Worm (Caenorhabditis elegans) whole organism, early embryonic: ENCODE measurements around the gene srsx-10.

Source experiments
- B0310.2 ChIP-seq: sonication (generic microtip); optimal IDR thresholded peaks from 2 replicates; lab custom pipeline; 2016; ENCODE audit warnings: mild to moderate bottlenecking, missing genetic modification characterization, missing compliant biosample characterization
- F13C5.2 ChIP-seq: sonication (generic microtip); optimal IDR thresholded peaks from 2 replicates; lab custom pipeline; 2017; ENCODE audit warnings: mild to moderate bottlenecking, missing genetic modification characterization, inconsistent platforms, missing compliant biosample characterization
- aly-1 ChIP-seq: sonication (generic microtip); optimal IDR thresholded peaks from 2 replicates; lab custom pipeline; 2016; ENCODE audit warnings: missing genetic modification characterization, missing compliant biosample characterization
- ama-1 ChIP-seq: fragments of 150-350 bp; optimal IDR thresholded peaks from 2 replicates; lab custom pipeline; 2014
- ceh-13 ChIP-seq: fragments of 200-800 bp; sonication (Bioruptor generic); optimal IDR thresholded peaks from 2 replicates; lab custom pipeline; 2018; ENCODE audit warnings: mild to moderate bottlenecking, missing genetic modification characterization, missing compliant biosample characterization
- ceh-36 ChIP-seq: sonication (generic microtip); optimal IDR thresholded peaks from 2 replicates; lab custom pipeline; 2016; ENCODE audit warnings: missing genetic modification characterization, inconsistent platforms, missing compliant biosample characterization
- ets-7 ChIP-seq: sonication (generic microtip); optimal IDR thresholded peaks from 2 replicates; lab custom pipeline; 2016; ENCODE audit warnings: missing genotype, missing genetic modification characterization, missing compliant biosample characterization
- flt-1 ChIP-seq: fragments of 200-800 bp; sonication (Bioruptor generic); IDR thresholded peaks from 2 replicates; pipeline ENCODE4 v1.3.6; 2022; ENCODE audit warnings: missing genetic modification characterization, missing compliant biosample characterization
- hmbx-1 ChIP-seq: sonication (generic microtip); optimal IDR thresholded peaks from 2 replicates; lab custom pipeline; 2016; ENCODE audit warnings: mild to moderate bottlenecking, missing genetic modification characterization, missing compliant biosample characterization
- hmg-4 ChIP-seq: fragments of 200-800 bp; sonication (Bioruptor generic); optimal IDR thresholded peaks from 2 replicates; lab custom pipeline; 2018; ENCODE audit warnings: mild to moderate bottlenecking, missing genetic modification characterization, missing compliant biosample characterization
- hnd-1 ChIP-seq: sonication (generic microtip); optimal IDR thresholded peaks from 2 replicates; lab custom pipeline; 2016; ENCODE audit warnings: missing genetic modification characterization, missing compliant biosample characterization
- pes-1 ChIP-seq: fragments of 200-800 bp; sonication (Bioruptor generic); IDR thresholded peaks from 2 replicates; pipeline ENCODE4 v1.3.6; 2022; ENCODE audit warnings: missing genetic modification reagents, missing genetic modification characterization, missing compliant biosample characterization
- scrt-1 ChIP-seq: fragments of 200-800 bp; sonication (Bioruptor generic); IDR thresholded peaks from 2 replicates; pipeline ENCODE4 v1.3.6; 2022; ENCODE audit warnings: missing genetic modification characterization, missing compliant biosample characterization
- sea-1 ChIP-seq: fragments of 200-800 bp; sonication (Bioruptor generic); conservative IDR thresholded peaks from 2 replicates; pipeline ENCODE4 v1.3.6; 2022; ENCODE audit warnings: missing genetic modification characterization, missing compliant biosample characterization
- tbx-11 ChIP-seq: fragments of 200-800 bp; sonication (Bioruptor generic); IDR thresholded peaks from 2 replicates; pipeline ENCODE4 v1.3.6; 2022; ENCODE audit warnings: missing genetic modification characterization, missing compliant biosample characterization
- tbx-37 ChIP-seq: fragments of 200-800 bp; sonication (Bioruptor generic); conservative IDR thresholded peaks from 2 replicates; pipeline ENCODE4 v1.3.6; 2022; ENCODE audit warnings: missing genetic modification reagents, missing genetic modification characterization, missing compliant biosample characterization
- tra-4 ChIP-seq: sonication (generic microtip); optimal IDR thresholded peaks from 2 replicates; lab custom pipeline; 2017; ENCODE audit warnings: missing genetic modification characterization, missing compliant biosample characterization

The srsx-10 gene

ce11 chrV:4995155-4995554 is 20.6 kb upstream of the srsx-10 start, which contains the start of gene ncx-9:
ncx-9 (minus strand) TSS chrV:4995255.
- TF ChIP-seq tbx-37 (GFP tag; lab: Robert Waterston, UW) (no peak), ama-1 (no peak), aly-1 (no peak), sea-1 (GFP tag; lab: Robert Waterston, UW) (no peak), B0310.2 (tag; lab: Kevin White, UChicago) (no peak), flt-1 (GFP tag; lab: Robert Waterston, UW) (no peak), ceh-36 (no peak), hmbx-1 (tag; lab: Kevin White, UChicago) (no peak), tbx-11 (GFP tag; lab: Robert Waterston, UW) (no peak), tra-4 (tag; lab: Kevin White, UChicago) (no peak), ets-7 (no peak), hnd-1 (tag; lab: Kevin White, UChicago) (no peak)

- no peak for TF ChIP-seq tbx-37 (GFP tag; lab: Robert Waterston, UW)
These were observed 12.5 kb upstream of the srsx-10 start, which contains the start of gene ncx-8 for ce11 chrV:4987097-4987496. ncx-8 (minus strand) TSS chrV:4987197.

DNA sequence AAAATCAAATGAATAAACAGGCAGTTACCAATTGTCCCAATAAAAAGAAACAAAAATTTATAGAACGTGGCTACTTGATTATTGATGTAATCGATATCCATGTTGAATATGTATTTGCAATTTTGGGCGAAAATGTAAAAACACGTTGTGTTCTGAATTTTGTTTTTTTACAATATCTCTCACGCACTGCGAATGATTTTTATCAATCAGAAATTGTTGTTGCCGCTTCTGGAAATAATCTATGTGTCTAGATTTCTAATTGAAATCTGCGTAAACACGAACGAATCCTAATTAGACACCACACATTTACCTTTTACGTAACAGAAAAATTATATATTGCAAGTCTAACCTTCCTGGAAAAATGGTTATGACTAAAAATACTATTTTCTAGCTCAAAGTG is 8.5 kb upstream of the srsx-10 start, which contains the start of gene srsx-13:
Gene srsx-13, minus strand, starts transcription at position 101 of the 400 bp plus-strand sequence.
- TF ChIP-seq tra-4 (tag; lab: Kevin White, UChicago) (no peak), tbx-37 (GFP tag; lab: Robert Waterston, UW) (no peak), B0310.2 (tag; lab: Kevin White, UChicago) (no peak), ama-1 (no peak), tbx-11 (GFP tag; lab: Robert Waterston, UW) (no peak), F13C5.2 (tag; lab: Kevin White, UChicago) (no peak), ets-7 (no peak), flt-1 (GFP tag; lab: Robert Waterston, UW) (no peak), ceh-36 (no peak), ceh-13 (GFP tag; lab: Kevin White, UChicago) (no peak), hmg-4 (GFP tag; lab: Kevin White, UChicago) (no peak), sea-1 (GFP tag; lab: Robert Waterston, UW) (no peak), aly-1 (no peak), hnd-1 (tag; lab: Kevin White, UChicago) (no peak), hmbx-1 (tag; lab: Kevin White, UChicago) (no peak), pes-1 (no peak), scrt-1 (GFP tag; lab: Robert Waterston, UW) (no peak)

DNA sequence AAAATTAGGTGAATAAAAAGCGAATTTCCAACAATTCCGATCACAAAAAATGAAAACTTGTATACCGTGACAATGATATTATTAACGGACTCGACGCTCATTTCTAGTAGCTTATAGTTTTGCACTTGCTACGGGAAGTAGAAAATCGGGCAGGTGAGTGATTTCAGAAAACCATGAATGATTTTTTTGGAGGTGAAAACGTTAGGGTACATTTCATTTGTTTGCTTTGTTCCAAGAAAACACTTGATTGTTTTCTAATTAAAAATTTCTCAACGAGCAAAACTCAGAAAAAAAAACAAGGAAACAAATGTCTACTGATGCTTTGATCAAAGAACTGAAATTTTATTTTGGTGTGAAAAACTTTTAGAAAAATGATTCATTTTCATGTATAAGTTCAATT is 6.3 kb upstream of the srsx-10 start, which contains the start of gene srsx-12:
Gene srsx-12, minus strand, starts transcription at position 101 of the 400 bp plus-strand sequence.
- TF ChIP-seq tbx-37 (GFP tag; lab: Robert Waterston, UW) (no peak), scrt-1 (GFP tag; lab: Robert Waterston, UW) (no peak), ets-7 (no peak), flt-1 (GFP tag; lab: Robert Waterston, UW) (no peak), hmbx-1 (tag; lab: Kevin White, UChicago) (no peak), ceh-13 (GFP tag; lab: Kevin White, UChicago) (no peak), sea-1 (GFP tag; lab: Robert Waterston, UW) (no peak), F13C5.2 (tag; lab: Kevin White, UChicago) (no peak), pes-1 (no peak)

ce11 chrV:4980094-4980493 is 5.5 kb upstream of the srsx-10 start:
- no peak for TF ChIP-seq scrt-1 (GFP tag; lab: Robert Waterston, UW)
- TF ChIP-seq hnd-1 (tag; lab: Kevin White, UChicago), result no peak
- TF ChIP-seq ceh-36, result no peak
- no peak for TF ChIP-seq F13C5.2 (tag; lab: Kevin White, UChicago)
- no peak for TF ChIP-seq flt-1 (GFP tag; lab: Robert Waterston, UW)
- TF ChIP-seq sea-1 (GFP tag; lab: Robert Waterston, UW), result no peak
- TF ChIP-seq tbx-11 (GFP tag; lab: Robert Waterston, UW), result no peak
- no peak for TF ChIP-seq hmg-4 (GFP tag; lab: Kevin White, UChicago)
- no peak for TF ChIP-seq hmbx-1 (tag; lab: Kevin White, UChicago)
- no peak for TF ChIP-seq B0310.2 (tag; lab: Kevin White, UChicago)
- TF ChIP-seq tra-4 (tag; lab: Kevin White, UChicago), result no peak
- no peak for TF ChIP-seq ceh-13 (GFP tag; lab: Kevin White, UChicago)
- TF ChIP-seq ets-7, result no peak
- no peak for TF ChIP-seq aly-1

DNA sequence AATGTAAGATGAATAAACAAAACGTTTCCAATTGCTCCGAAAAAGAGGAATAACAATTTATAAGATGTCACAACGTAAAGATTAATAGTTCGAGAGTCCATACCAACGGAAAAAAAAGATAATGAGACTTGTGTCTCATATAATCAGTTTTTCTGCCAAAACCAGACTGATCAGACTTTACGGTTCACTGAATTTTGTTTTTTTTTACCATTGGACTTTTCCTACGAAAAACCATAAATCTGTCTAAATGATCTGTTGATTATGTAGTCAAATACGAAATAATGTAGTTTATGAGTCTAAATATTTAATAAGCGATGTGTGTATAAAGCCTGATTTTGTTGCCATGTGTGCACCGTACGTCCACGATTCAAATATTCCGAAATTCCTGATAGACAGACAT is 4.5 kb upstream of the srsx-10 start, which contains the start of gene srsx-11:
Gene srsx-11, minus strand, starts transcription at position 101 of the 400 bp plus-strand sequence.
- TF ChIP-seq scrt-1 (GFP tag; lab: Robert Waterston, UW) (no peak), hmbx-1 (tag; lab: Kevin White, UChicago) (no peak), pes-1 (no peak), tbx-37 (GFP tag; lab: Robert Waterston, UW) (no peak), ama-1 (no peak), hnd-1 (tag; lab: Kevin White, UChicago) (no peak), aly-1 (no peak), sea-1 (GFP tag; lab: Robert Waterston, UW) (no peak), F13C5.2 (tag; lab: Kevin White, UChicago) (no peak), ets-7 (no peak), B0310.2 (tag; lab: Kevin White, UChicago) (no peak), flt-1 (GFP tag; lab: Robert Waterston, UW) (no peak), ceh-36 (no peak), tra-4 (tag; lab: Kevin White, UChicago) (no peak), tbx-11 (GFP tag; lab: Robert Waterston, UW) (no peak), hmg-4 (GFP tag; lab: Kevin White, UChicago) (no peak), ceh-13 (GFP tag; lab: Kevin White, UChicago) (no peak)

ce11 chrV:4977539-4977938 is 3.0 kb upstream of the srsx-10 start:
- TF ChIP-seq B0310.2 (tag; lab: Kevin White, UChicago), result no peak
- no peak for TF ChIP-seq hmbx-1 (tag; lab: Kevin White, UChicago)
- TF ChIP-seq ets-7, result no peak
- no peak for TF ChIP-seq F13C5.2 (tag; lab: Kevin White, UChicago)
- TF ChIP-seq sea-1 (GFP tag; lab: Robert Waterston, UW), result no peak
- no peak for TF ChIP-seq flt-1 (GFP tag; lab: Robert Waterston, UW)
- no peak for TF ChIP-seq ama-1
- TF ChIP-seq ceh-13 (GFP tag; lab: Kevin White, UChicago), result no peak
- no peak for TF ChIP-seq hnd-1 (tag; lab: Kevin White, UChicago)
- no peak for TF ChIP-seq tbx-11 (GFP tag; lab: Robert Waterston, UW)
- no peak for TF ChIP-seq aly-1
- no peak for TF ChIP-seq hmg-4 (GFP tag; lab: Kevin White, UChicago)
- no peak for TF ChIP-seq scrt-1 (GFP tag; lab: Robert Waterston, UW)
- TF ChIP-seq pes-1, result no peak
